Fruit fly (Drosophila melanogaster): ENCODE data around the gene Spn28Db.
A peak's percentile ranks its signal among the peaks of the same experiment; 100 is the strongest.

Gene Spn28Db

dm6 chr2L:7911209-7911859, 20.8 kb upstream of the Spn28Db start:
- no peak for TF ChIP-seq D1 (tag; optimal IDR thresholded peaks at IDR 0.05)
- peak; percentile 26 for TF ChIP-seq CG9948 (tag; optimal IDR thresholded peaks at IDR 0.05)
- peak; percentile 57 for TF ChIP-seq Pif1A (GFP tag; optimal IDR thresholded peaks at IDR 0.05)
- TF ChIP-seq CG32121 (GFP tag; IDR thresholded peaks at IDR 0.05) = no peak
- TF ChIP-seq CG8301 (tag; optimal IDR thresholded peaks at IDR 0.05) = no peak
- no peak for TF ChIP-seq fd96Ca (GFP tag; IDR thresholded peaks at IDR 0.05)
- TF ChIP-seq CG4496 (GFP tag; IDR thresholded peaks at IDR 0.05) = 0 out of 3 replicates have a peak, but pooled peaks have one; percentile 25
- TF ChIP-seq gl (tag; optimal IDR thresholded peaks at IDR 0.05) = no peak
- peak; percentile 22 for TF ChIP-seq CG17806 (tag; optimal IDR thresholded peaks at IDR 0.05)
- TF ChIP-seq rn (GFP tag; IDR thresholded peaks at IDR 0.05) = no peak
- peak; percentile 71 for TF ChIP-seq CG15710 (tag; optimal IDR thresholded peaks at IDR 0.05)
- no peak for TF ChIP-seq CG10348 (GFP tag; IDR thresholded peaks at IDR 0.05)
- TF ChIP-seq Snoo (tag; optimal IDR thresholded peaks at IDR 0.05) = peak; percentile 42
- TF ChIP-seq CG13204 (GFP tag; optimal IDR thresholded peaks at IDR 0.05) = peak; percentile 92
- TF ChIP-seq CG8159 (tag; optimal IDR thresholded peaks at IDR 0.05) = peak; percentile 39
- peak; percentile 51 for TF ChIP-seq CG34367 (tag; optimal IDR thresholded peaks at IDR 0.05)
- TF ChIP-seq EcR (GFP tag; optimal IDR thresholded peaks at IDR 0.05) = peak; percentile 92
- TF ChIP-seq Ets98B (GFP tag; IDR thresholded peaks at IDR 0.05) = no peak
- no peak for TF ChIP-seq CG12605 (GFP tag; IDR thresholded peaks at IDR 0.05)
- TF ChIP-seq Pif1B (GFP tag; optimal IDR thresholded peaks at IDR 0.05) = no peak
- TF ChIP-seq CG14655 (GFP tag; optimal IDR thresholded peaks at IDR 0.05) = no peak

dm6 chr2L:7909854-7910253, 19.4 kb upstream of the Spn28Db start:
- TF ChIP-seq EcR (GFP tag; optimal IDR thresholded peaks at IDR 0.05) = peak; percentile 73
- peak; percentile 24; the same call in 1 of the 2 replicates for TF ChIP-seq CG12605 (GFP tag; IDR thresholded peaks at IDR 0.05)
- TF ChIP-seq gl (tag; optimal IDR thresholded peaks at IDR 0.05) = peak; percentile 67
- TF ChIP-seq fd96Ca (GFP tag; IDR thresholded peaks at IDR 0.05) = peak; percentile 48; the same call in 1 of the 3 replicates
- no peak for TF ChIP-seq CG8159 (tag; optimal IDR thresholded peaks at IDR 0.05)
- peak; percentile 84 for TF ChIP-seq Snoo (tag; optimal IDR thresholded peaks at IDR 0.05)
- peak; percentile 88 for TF ChIP-seq CG13204 (GFP tag; optimal IDR thresholded peaks at IDR 0.05)
- no peak for TF ChIP-seq CG32121 (GFP tag; IDR thresholded peaks at IDR 0.05)
- peak; percentile 50; the same call in 1 of the 2 replicates for TF ChIP-seq Ets98B (GFP tag; IDR thresholded peaks at IDR 0.05)
- no peak for TF ChIP-seq CG9948 (tag; optimal IDR thresholded peaks at IDR 0.05)
- TF ChIP-seq Pif1A (GFP tag; optimal IDR thresholded peaks at IDR 0.05) = peak; percentile 57
- TF ChIP-seq CG17806 (tag; optimal IDR thresholded peaks at IDR 0.05) = peak; percentile 19
- no peak for TF ChIP-seq CG8301 (tag; optimal IDR thresholded peaks at IDR 0.05)
- peak; percentile 51 for TF ChIP-seq CG15710 (tag; optimal IDR thresholded peaks at IDR 0.05)
- TF ChIP-seq CG34367 (tag; optimal IDR thresholded peaks at IDR 0.05) = peak; percentile 58
- TF ChIP-seq CG4496 (GFP tag; IDR thresholded peaks at IDR 0.05) = peak; percentile 63; the same call in 2 of the 3 replicates

DNA sequence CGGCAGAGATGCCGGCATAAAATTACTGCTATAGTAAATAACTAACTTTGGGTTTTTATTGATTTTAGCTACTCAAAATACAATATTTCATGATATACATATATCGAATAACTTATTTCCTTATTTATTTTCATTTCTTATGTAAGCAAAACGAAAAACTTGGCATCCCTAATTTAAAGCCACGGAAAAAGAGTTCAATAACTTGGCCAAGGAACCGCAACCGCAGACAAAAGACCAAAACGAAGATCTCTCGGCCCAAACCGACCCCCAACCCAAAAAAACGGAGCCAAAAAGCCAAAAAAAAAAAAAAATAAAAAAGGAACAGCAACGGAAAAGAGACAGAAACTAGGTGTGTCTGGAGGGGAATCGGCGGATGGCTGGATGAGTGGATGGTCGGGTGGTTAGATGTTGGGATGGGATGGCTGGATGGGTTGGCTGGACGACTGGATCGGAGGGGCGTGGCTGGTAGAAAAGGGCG, 18.9 kb upstream of the Spn28Db start:
- TF ChIP-seq EcR (GFP tag; optimal IDR thresholded peaks at IDR 0.05) (peak; percentile 74), Snoo (tag; optimal IDR thresholded peaks at IDR 0.05) (no peak), CG32121 (GFP tag; IDR thresholded peaks at IDR 0.05) (no peak), Ets98B (GFP tag; IDR thresholded peaks at IDR 0.05) (no peak), CG15710 (tag; optimal IDR thresholded peaks at IDR 0.05) (peak; percentile 22), CG13204 (GFP tag; optimal IDR thresholded peaks at IDR 0.05) (no peak), CG14655 (GFP tag; optimal IDR thresholded peaks at IDR 0.05) (peak; percentile 13), Pif1A (GFP tag; optimal IDR thresholded peaks at IDR 0.05) (peak; percentile 7), fd96Ca (GFP tag; IDR thresholded peaks at IDR 0.05) (no peak), rn (GFP tag; IDR thresholded peaks at IDR 0.05) (no peak), CG9948 (tag; optimal IDR thresholded peaks at IDR 0.05) (peak; percentile 13), CG34367 (tag; optimal IDR thresholded peaks at IDR 0.05) (no peak), CG10348 (GFP tag; IDR thresholded peaks at IDR 0.05) (no peak), Pif1B (GFP tag; optimal IDR thresholded peaks at IDR 0.05) (peak; percentile 63), CG8159 (tag; optimal IDR thresholded peaks at IDR 0.05) (peak; percentile 62), gl (tag; optimal IDR thresholded peaks at IDR 0.05) (no peak), CG12605 (GFP tag; IDR thresholded peaks at IDR 0.05) (no peak), CG4496 (GFP tag; IDR thresholded peaks at IDR 0.05) (peak; percentile 48; the same call in 1 of the 3 replicates), CG17806 (tag; optimal IDR thresholded peaks at IDR 0.05) (peak; percentile 38), CG8301 (tag; optimal IDR thresholded peaks at IDR 0.05) (no peak), D1 (tag; optimal IDR thresholded peaks at IDR 0.05) (no peak)

- TF ChIP-seq CG32121 (GFP tag; IDR thresholded peaks at IDR 0.05) = no peak
- no peak for TF ChIP-seq EcR (GFP tag; optimal IDR thresholded peaks at IDR 0.05)
- no peak for TF ChIP-seq CG9948 (tag; optimal IDR thresholded peaks at IDR 0.05)
- TF ChIP-seq D1 (tag; optimal IDR thresholded peaks at IDR 0.05) = no peak
- TF ChIP-seq CG12605 (GFP tag; IDR thresholded peaks at IDR 0.05) = no peak
- TF ChIP-seq CG13204 (GFP tag; optimal IDR thresholded peaks at IDR 0.05) = no peak
- TF ChIP-seq CG15710 (tag; optimal IDR thresholded peaks at IDR 0.05) = no peak
- no peak for TF ChIP-seq CG8159 (tag; optimal IDR thresholded peaks at IDR 0.05)
- TF ChIP-seq Snoo (tag; optimal IDR thresholded peaks at IDR 0.05) = no peak
- TF ChIP-seq rn (GFP tag; IDR thresholded peaks at IDR 0.05) = no peak
- TF ChIP-seq Ets98B (GFP tag; IDR thresholded peaks at IDR 0.05) = no peak
Measured at dm6 chr2L:7901833-7902232, 11.3 kb upstream of the Spn28Db start.

DNA sequence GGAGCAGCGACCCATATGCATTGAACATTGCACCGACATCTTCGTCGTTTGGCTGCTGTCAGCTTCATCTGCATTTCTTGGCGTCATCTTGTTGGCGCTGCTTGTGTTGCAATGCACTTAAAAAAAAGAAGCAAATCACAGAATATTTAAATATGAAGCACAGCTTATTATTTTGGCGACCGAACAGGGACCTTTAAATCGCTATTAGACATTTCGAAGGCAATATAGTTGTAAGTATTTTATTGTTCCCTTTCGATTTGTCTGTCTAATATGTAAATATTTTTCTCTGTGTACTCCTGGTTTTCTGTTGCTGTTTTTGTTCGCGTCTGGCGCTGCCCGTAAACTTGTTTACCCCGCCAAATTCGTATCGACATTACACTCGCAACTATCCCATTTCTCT, 9.4 kb upstream of the Spn28Db start:
- peak; percentile 47; the same call in 1 of the 2 replicates for TF ChIP-seq CG10348 (GFP tag; IDR thresholded peaks at IDR 0.05)
- peak; percentile 98 for TF ChIP-seq Pif1B (GFP tag; optimal IDR thresholded peaks at IDR 0.05)
- TF ChIP-seq gl (tag; optimal IDR thresholded peaks at IDR 0.05) = peak; percentile 96
- peak; percentile 87 for TF ChIP-seq D1 (tag; optimal IDR thresholded peaks at IDR 0.05)
- TF ChIP-seq Snoo (tag; optimal IDR thresholded peaks at IDR 0.05) = peak; percentile 95
- peak; percentile 97 for TF ChIP-seq CG15710 (tag; optimal IDR thresholded peaks at IDR 0.05)
- peak; percentile 97 for TF ChIP-seq CG8159 (tag; optimal IDR thresholded peaks at IDR 0.05)
- peak; percentile 98 for TF ChIP-seq CG8301 (tag; optimal IDR thresholded peaks at IDR 0.05)
- TF ChIP-seq CG13204 (GFP tag; optimal IDR thresholded peaks at IDR 0.05) = peak; percentile 91
- peak; percentile 91 for TF ChIP-seq CG32121 (GFP tag; IDR thresholded peaks at IDR 0.05)
- TF ChIP-seq CG14655 (GFP tag; optimal IDR thresholded peaks at IDR 0.05) = peak; percentile 98
- peak; percentile 97 for TF ChIP-seq CG34367 (tag; optimal IDR thresholded peaks at IDR 0.05)
- peak; percentile 96 for TF ChIP-seq Ets98B (GFP tag; IDR thresholded peaks at IDR 0.05)
- TF ChIP-seq CG12605 (GFP tag; IDR thresholded peaks at IDR 0.05) = peak; percentile 96
- peak; percentile 97 for TF ChIP-seq CG9948 (tag; optimal IDR thresholded peaks at IDR 0.05)
- TF ChIP-seq CG4496 (GFP tag; IDR thresholded peaks at IDR 0.05) = peak; percentile 97
- peak; percentile 97 for TF ChIP-seq Pif1A (GFP tag; optimal IDR thresholded peaks at IDR 0.05)
- TF ChIP-seq CG17806 (tag; optimal IDR thresholded peaks at IDR 0.05) = peak; percentile 98
- TF ChIP-seq EcR (GFP tag; optimal IDR thresholded peaks at IDR 0.05) = peak; percentile 45
- peak; percentile 89 for TF ChIP-seq rn (GFP tag; IDR thresholded peaks at IDR 0.05)
- TF ChIP-seq fd96Ca (GFP tag; IDR thresholded peaks at IDR 0.05) = peak; percentile 95

Measured in whole organism, pupa.